Worm (Caenorhabditis elegans) whole organism, early embryonic: ENCODE measurements around the gene C18H7.1.

Experiments
- B0310.2 ChIP-seq: sonication (generic microtip); optimal IDR thresholded peaks from 2 replicates; lab custom pipeline; 2016; ENCODE audit warnings: mild to moderate bottlenecking, missing genetic modification characterization, missing compliant biosample characterization
- ama-1 ChIP-seq: fragments of 150-350 bp; optimal IDR thresholded peaks from 2 replicates; lab custom pipeline; 2014
- ceh-13 ChIP-seq: fragments of 200-800 bp; sonication (Bioruptor generic); optimal IDR thresholded peaks from 2 replicates; lab custom pipeline; 2018; ENCODE audit warnings: mild to moderate bottlenecking, missing genetic modification characterization, missing compliant biosample characterization
- ceh-36 ChIP-seq: sonication (generic microtip); optimal IDR thresholded peaks from 2 replicates; lab custom pipeline; 2016; ENCODE audit warnings: missing genetic modification characterization, inconsistent platforms, missing compliant biosample characterization
- flt-1 ChIP-seq: fragments of 200-800 bp; sonication (Bioruptor generic); IDR thresholded peaks from 2 replicates; pipeline ENCODE4 v1.3.6; 2022; ENCODE audit warnings: missing genetic modification characterization, missing compliant biosample characterization
- scrt-1 ChIP-seq: fragments of 200-800 bp; sonication (Bioruptor generic); IDR thresholded peaks from 2 replicates; pipeline ENCODE4 v1.3.6; 2022; ENCODE audit warnings: missing genetic modification characterization, missing compliant biosample characterization
- sea-1 ChIP-seq: fragments of 200-800 bp; sonication (Bioruptor generic); conservative IDR thresholded peaks from 2 replicates; pipeline ENCODE4 v1.3.6; 2022; ENCODE audit warnings: missing genetic modification characterization, missing compliant biosample characterization
- tra-4 ChIP-seq: sonication (generic microtip); optimal IDR thresholded peaks from 2 replicates; lab custom pipeline; 2017; ENCODE audit warnings: missing genetic modification characterization, missing compliant biosample characterization

ce11 chrIV:584039-584438, 31.3 kb upstream of the C18H7.1 start:
- TF ChIP-seq ceh-13 (no peak), flt-1 (GFP tag; lab: Robert Waterston, UW) (no peak), tra-4 (tag; lab: Kevin White, UChicago) (no peak), B0310.2 (tag; lab: Kevin White, UChicago) (no peak), ama-1 (lab: Kevin White, UChicago) (no peak), ceh-36 (tag; lab: Kevin White, UChicago) (no peak), sea-1 (no peak), scrt-1 (no peak)
